Worm (Caenorhabditis elegans): Measurements from ENCODE around the gene C37C3.2.

The C37C3.2 gene

DNA sequence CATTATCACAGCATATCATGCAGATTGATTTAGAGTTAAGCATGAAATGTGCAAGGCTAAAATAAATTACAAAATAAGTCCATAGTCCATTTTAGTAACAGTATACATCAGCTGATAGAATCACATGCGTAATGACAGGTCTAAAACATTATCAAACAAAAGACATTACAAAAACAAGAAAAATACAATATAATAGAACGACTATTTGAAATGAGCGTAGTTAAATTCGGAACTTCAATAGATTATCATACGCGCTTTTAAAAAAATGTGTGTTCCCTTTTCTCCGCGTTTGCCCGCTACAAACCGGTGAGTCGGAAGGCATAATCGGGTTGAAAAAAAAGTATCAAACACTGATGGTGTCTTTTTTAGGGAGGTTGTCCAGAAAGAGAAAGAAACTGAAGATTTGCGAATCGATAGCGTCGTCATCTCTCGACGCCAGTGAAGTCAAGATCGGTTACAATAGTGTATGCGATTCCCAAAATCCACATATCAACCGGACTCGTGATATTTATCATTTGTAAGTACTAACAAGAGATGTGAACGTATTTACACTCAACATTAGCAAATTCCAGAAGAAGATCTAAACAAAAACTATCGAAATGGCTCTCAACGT, at the start of gene C37C3.2:
Gene C37C3.2, plus strand, starts transcription at position 563 of the 613 bp plus-strand sequence.
- TF ChIP-seq nhr-76 (tag; optimal IDR thresholded peaks at IDR 0.05) (no peak), pqm-1 (tag; optimal IDR thresholded peaks at IDR 0.05) (no peak), unc-62 (GFP tag; optimal IDR thresholded peaks at IDR 0.05) (no peak), aly-2 (tag; optimal IDR thresholded peaks at IDR 0.05) (no peak), lin-39 (tag; optimal IDR thresholded peaks at IDR 0.05) (no peak), ceh-28 (tag; optimal IDR thresholded peaks at IDR 0.05) (no peak), ceh-82 (tag; optimal IDR thresholded peaks at IDR 0.05) (no peak), ztf-11 (tag; optimal IDR thresholded peaks at IDR 0.05) (no peak), ceh-16 (tag; optimal IDR thresholded peaks at IDR 0.05) (no peak), fkh-10 (GFP tag; optimal IDR thresholded peaks at IDR 0.05) (no peak), sea-2 (GFP tag; optimal IDR thresholded peaks at IDR 0.05) (no peak), elt-1 (tag; optimal IDR thresholded peaks at IDR 0.05) (no peak), ama-1 (optimal IDR thresholded peaks at IDR 0.05) (peak; percentile 15), pha-4 (tag; optimal IDR thresholded peaks at IDR 0.05) (peak; percentile 39), lin-15B (tag; optimal IDR thresholded peaks at IDR 0.05) (no peak), lsy-12 (tag; optimal IDR thresholded peaks at IDR 0.05) (no peak), fos-1 (tag; optimal IDR thresholded peaks at IDR 0.05) (no peak), elt-2 (tag; optimal IDR thresholded peaks at IDR 0.05) (peak; percentile 6), eor-1 (tag; optimal IDR thresholded peaks at IDR 0.05) (no peak), daf-12 (tag; optimal IDR thresholded peaks at IDR 0.05) (no peak)

DNA sequence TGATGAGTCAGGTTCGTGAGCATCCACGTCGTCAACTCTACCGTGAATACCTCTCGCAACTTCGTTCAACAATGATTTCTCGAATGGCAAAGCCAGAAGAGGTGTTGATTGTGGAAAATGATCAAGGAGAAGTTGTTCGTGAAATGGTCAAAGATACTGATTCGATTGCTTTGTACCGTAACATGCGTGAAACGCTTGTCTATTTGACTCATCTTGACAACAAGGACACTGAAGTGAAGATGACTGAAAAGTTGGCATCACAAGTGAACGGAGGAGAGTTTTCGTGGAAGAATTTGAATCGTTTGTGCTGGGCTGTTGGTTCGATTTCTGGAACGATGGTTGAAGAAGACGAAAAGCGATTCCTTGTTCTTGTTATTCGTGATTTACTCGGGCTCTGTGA, 49.1 kb upstream of the C37C3.2 start:
- TF ChIP-seq ama-1 (optimal IDR thresholded peaks at IDR 0.05): peak; percentile 22
- TF ChIP-seq fkh-2 (tag; optimal IDR thresholded peaks at IDR 0.05): no peak
- no peak for TF ChIP-seq ZK546.5 (tag; optimal IDR thresholded peaks at IDR 0.05)
- TF ChIP-seq nfya-1 (tag; optimal IDR thresholded peaks at IDR 0.05; ENCODE audit: insufficient read depth): no peak

DNA sequence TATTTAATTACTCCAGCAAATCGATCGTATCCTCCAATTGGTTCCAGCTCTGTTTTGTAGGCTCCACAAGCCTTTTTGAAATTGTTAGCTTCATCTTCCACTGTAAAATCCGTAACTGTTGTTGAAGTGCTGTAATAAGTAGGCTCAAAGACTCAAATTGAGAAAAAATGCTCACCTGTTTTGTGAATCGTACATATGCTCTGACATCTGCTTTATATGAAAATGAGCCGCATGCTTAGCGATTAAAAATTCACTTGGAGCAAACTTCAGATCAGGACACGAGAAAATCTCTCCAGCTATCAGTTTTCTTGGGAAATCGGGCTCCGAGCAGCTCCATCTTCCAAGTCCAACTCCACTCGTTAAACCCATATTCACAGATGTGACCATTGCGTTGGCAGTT, 47.3 kb upstream of the C37C3.2 start:
- no peak for TF ChIP-seq snpc-4 (tag; optimal IDR thresholded peaks at IDR 0.05)
- no peak for TF ChIP-seq ztf-4 (tag; optimal IDR thresholded peaks at IDR 0.05)
- TF ChIP-seq elt-3 (tag; optimal IDR thresholded peaks at IDR 0.05): no peak
- TF ChIP-seq egl-5 (tag; optimal IDR thresholded peaks at IDR 0.05): no peak
- no peak for TF ChIP-seq ceh-28 (tag; optimal IDR thresholded peaks at IDR 0.05)
- no peak for TF ChIP-seq nhr-77 (tag; optimal IDR thresholded peaks at IDR 0.05)
- TF ChIP-seq eor-1 (tag; optimal IDR thresholded peaks at IDR 0.05): no peak
- TF ChIP-seq nhr-12 (tag; optimal IDR thresholded peaks at IDR 0.05): no peak

DNA sequence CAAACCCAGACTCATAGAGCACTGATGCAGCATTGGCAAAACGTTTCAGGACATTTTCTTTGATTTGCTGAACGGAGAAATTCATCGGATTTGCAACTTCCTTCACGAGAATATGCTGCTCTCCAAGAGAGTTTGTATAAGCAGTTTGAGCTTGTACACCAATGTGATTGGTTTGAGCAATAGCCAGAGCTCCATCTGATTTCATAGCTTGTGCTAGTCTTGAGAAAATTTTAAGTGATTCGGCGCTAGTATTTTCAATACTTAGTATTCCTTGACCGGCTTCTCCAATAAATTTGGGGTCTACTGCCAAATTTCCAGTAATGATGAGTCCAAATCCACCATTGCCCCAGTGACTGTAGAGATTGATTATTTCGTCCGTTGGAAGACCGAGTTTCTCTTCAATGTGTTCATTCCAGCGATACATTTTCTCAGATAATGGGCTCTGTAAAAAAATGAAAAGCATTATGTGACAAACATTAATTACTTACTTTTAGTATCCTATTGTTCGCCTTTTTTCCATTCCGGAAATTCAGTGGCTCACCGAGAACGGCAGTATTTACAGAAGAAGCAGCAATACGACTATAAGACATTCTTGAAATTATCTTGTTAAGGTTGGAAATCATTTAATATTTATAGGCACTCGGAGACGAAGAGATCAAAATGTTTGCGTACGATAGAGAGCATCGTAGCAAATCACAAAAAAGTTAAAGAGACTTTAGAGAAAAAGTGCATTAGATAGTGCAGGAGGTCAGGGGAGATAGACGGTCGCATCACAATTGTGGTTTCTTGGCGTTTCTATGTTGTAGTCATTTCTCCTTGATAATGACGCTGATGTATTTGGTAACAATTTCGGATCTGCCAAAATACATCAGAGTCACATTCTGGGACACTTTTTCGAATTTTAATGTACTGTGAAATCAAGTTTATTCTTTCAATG, 46.2 kb upstream of the C37C3.2 start, which contains the start of gene ZK742.3:
Gene ZK742.3, minus strand, starts transcription at position 593 of the 937 bp plus-strand sequence.
- TF ChIP-seq elt-2 (tag; optimal IDR thresholded peaks at IDR 0.05): peak; percentile 59
- TF ChIP-seq daf-12 (tag; optimal IDR thresholded peaks at IDR 0.05): no peak
- no peak for TF ChIP-seq eor-1 (tag; optimal IDR thresholded peaks at IDR 0.05)
- peak; percentile 31 for TF ChIP-seq pha-4 (tag; optimal IDR thresholded peaks at IDR 0.05)
- TF ChIP-seq fkh-10 (GFP tag; optimal IDR thresholded peaks at IDR 0.05): no peak
- no peak for TF ChIP-seq ceh-82 (tag; optimal IDR thresholded peaks at IDR 0.05)
- no peak for TF ChIP-seq ama-1 (optimal IDR thresholded peaks at IDR 0.05)
- no peak for TF ChIP-seq nhr-12 (tag; optimal IDR thresholded peaks at IDR 0.05)
- peak; percentile 57 for TF ChIP-seq pqm-1 (tag; optimal IDR thresholded peaks at IDR 0.05)

DNA sequence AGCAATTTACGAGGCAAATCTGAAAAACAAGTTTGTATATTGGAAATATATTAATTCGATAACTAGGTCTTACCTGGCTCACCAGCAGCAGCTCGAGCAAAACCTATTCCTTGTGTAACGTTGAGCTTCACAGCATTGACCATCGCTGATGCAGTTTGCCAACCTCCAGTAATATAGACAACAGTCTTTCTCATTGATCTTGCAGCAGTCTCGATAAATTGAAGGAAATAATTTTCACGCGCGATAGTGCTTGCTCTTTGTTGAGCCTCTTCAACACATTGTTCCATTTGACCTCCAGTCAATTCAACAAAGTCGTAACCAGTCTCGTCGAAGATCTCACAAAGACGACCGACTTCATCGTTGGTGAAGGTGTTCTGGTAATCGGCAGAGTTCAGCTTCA, 45.2 kb upstream of the C37C3.2 start:
- TF ChIP-seq ceh-16 (tag; optimal IDR thresholded peaks at IDR 0.05): no peak
- TF ChIP-seq nhr-67 (tag; optimal IDR thresholded peaks at IDR 0.05): no peak
- TF ChIP-seq jun-1 (tag; optimal IDR thresholded peaks at IDR 0.05): no peak
- no peak for TF ChIP-seq unc-39 (tag; optimal IDR thresholded peaks at IDR 0.05)
- TF ChIP-seq ztf-11 (tag; optimal IDR thresholded peaks at IDR 0.05): no peak
- TF ChIP-seq tbx-2 (tag; optimal IDR thresholded peaks at IDR 0.05): no peak
- TF ChIP-seq eor-1 (tag; optimal IDR thresholded peaks at IDR 0.05): no peak
- TF ChIP-seq nhr-25 (tag; optimal IDR thresholded peaks at IDR 0.05): no peak
- no peak for TF ChIP-seq ceh-9 (tag; optimal IDR thresholded peaks at IDR 0.05)
- no peak for TF ChIP-seq R02D3.7 (tag; optimal IDR thresholded peaks at IDR 0.05)
- TF ChIP-seq nhr-28 (tag; optimal IDR thresholded peaks at IDR 0.05): no peak
- no peak for TF ChIP-seq pqm-1 (tag; optimal IDR thresholded peaks at IDR 0.05)
- TF ChIP-seq ZK546.5 (tag; optimal IDR thresholded peaks at IDR 0.05): no peak
- no peak for TF ChIP-seq fkh-2 (tag; optimal IDR thresholded peaks at IDR 0.05)

Data from whole organism, L3 larva.